In the genomic region with DNA sequence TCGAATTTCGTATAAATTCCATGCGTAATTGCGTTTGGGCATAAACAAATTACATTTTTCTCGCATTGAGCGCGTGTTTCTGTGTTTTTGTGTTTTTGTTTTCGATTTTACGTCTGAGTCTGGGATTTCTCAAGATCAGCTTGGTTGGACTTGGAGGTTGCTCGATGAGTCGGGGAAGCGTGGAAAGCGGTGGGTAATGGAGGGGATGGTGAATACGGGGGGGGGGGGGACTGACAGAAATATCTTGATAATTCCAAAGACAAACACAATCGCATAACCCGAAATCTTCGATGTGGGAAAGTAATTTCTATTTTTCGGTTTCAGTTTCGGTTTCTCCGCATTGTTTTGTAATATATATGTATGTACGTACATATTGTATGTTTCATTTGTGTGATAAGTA, we compare ENCODE assay signal across 2 fruit fly cellular contexts.
TF ChIP-seq lines count a peak whose summit lies in the region.

No protein-coding gene starts in this region.

- no peak for TF ChIP-seq CTCF in whole organism, embryonic (GFP tag; optimal IDR thresholded peaks at IDR 0.05; lab: Kevin White, UChicago)

TF ChIP-seq in whole organism, embryonic, 481 proteins besides CTCF, POLR2A, EP300 and RAD21 (continues in another document):
- TF ChIP-seq sqz (GFP tag; optimal IDR thresholded peaks at IDR 0.05; lab: Kevin White, UChicago): no peak
- no peak for TF ChIP-seq gfzf (GFP tag; optimal IDR thresholded peaks at IDR 0.05; lab: Kevin White, UChicago)
- no peak for TF ChIP-seq Mrtf (GFP tag; IDR thresholded peaks at IDR 0.05; lab: Robert Waterston, UW)
- peak; percentile 56 for TF ChIP-seq Blimp-1 (GFP tag; optimal IDR thresholded peaks at IDR 0.05; lab: Kevin White, UChicago)
- TF ChIP-seq eyg (GFP tag; optimal IDR thresholded peaks at IDR 0.05; lab: Kevin White, UChicago): no peak
- no peak for TF ChIP-seq CrebB (tag; optimal IDR thresholded peaks at IDR 0.05; lab: Kevin White, UChicago)
- no peak for TF ChIP-seq CG12769 (tag; optimal IDR thresholded peaks at IDR 0.05; lab: Kevin White, UChicago)
- no peak for TF ChIP-seq Bdp1 (GFP tag; optimal IDR thresholded peaks at IDR 0.05; lab: Kevin White, UChicago)
- TF ChIP-seq phol (tag; optimal IDR thresholded peaks at IDR 0.05; lab: Kevin White, UChicago): no peak
- TF ChIP-seq sd (tag; optimal IDR thresholded peaks at IDR 0.05; lab: Kevin White, UChicago): peak; percentile 78
- TF ChIP-seq Drgx (GFP tag; IDR thresholded peaks at IDR 0.05; lab: Robert Waterston, UW): no peak
- peak in 1 of 2 experiments; percentile 2 for TF ChIP-seq eve (GFP tag; optimal IDR thresholded peaks at IDR 0.05; lab: Kevin White, UChicago)
- no peak for TF ChIP-seq z (GFP tag; IDR thresholded peaks at IDR 0.05; lab: Robert Waterston, UW)
- TF ChIP-seq CG10431 (GFP tag; optimal IDR thresholded peaks at IDR 0.05; lab: Kevin White, UChicago): no peak
- TF ChIP-seq Ets65A (GFP tag; lab: Kevin White, UChicago): no peak
- no peak for TF ChIP-seq NC2β (GFP tag; optimal IDR thresholded peaks at IDR 0.05; lab: Kevin White, UChicago)
- no peak for TF ChIP-seq CG1647 (GFP tag; optimal IDR thresholded peaks at IDR 0.05; lab: Kevin White, UChicago)
- TF ChIP-seq CG6854 (GFP tag; optimal IDR thresholded peaks at IDR 0.05; lab: Kevin White, UChicago): no peak
- no peak for TF ChIP-seq CG15601 (tag; optimal IDR thresholded peaks at IDR 0.05; lab: Kevin White, UChicago)
- TF ChIP-seq en (GFP tag; optimal IDR thresholded peaks at IDR 0.05; lab: Kevin White, UChicago): no peak
- no peak for TF ChIP-seq CG6689 (GFP tag; IDR thresholded peaks at IDR 0.05; lab: Robert Waterston, UW)
- no peak for TF ChIP-seq CG15011 (GFP tag; optimal IDR thresholded peaks at IDR 0.05; lab: Kevin White, UChicago)
- no peak for TF ChIP-seq Chrac-16 (GFP tag; optimal IDR thresholded peaks at IDR 0.05; lab: Kevin White, UChicago)
- no peak for TF ChIP-seq Dll (GFP tag; IDR thresholded peaks at IDR 0.05; lab: Robert Waterston, UW; ENCODE audit: partially characterized antibody)
- TF ChIP-seq CG17912 (GFP tag; optimal IDR thresholded peaks at IDR 0.05; lab: Kevin White, UChicago): no peak
- TF ChIP-seq Eip74EF (GFP tag; optimal IDR thresholded peaks at IDR 0.05; lab: Kevin White, UChicago): no peak
- TF ChIP-seq Six4 (GFP tag; optimal IDR thresholded peaks at IDR 0.05; lab: Kevin White, UChicago): no peak
- no peak for TF ChIP-seq nerfin-2 (GFP tag; IDR thresholded peaks at IDR 0.05; lab: Robert Waterston, UW; ENCODE audit: partially characterized antibody)
- TF ChIP-seq CG16863 (GFP tag; optimal IDR thresholded peaks at IDR 0.05; lab: Kevin White, UChicago): no peak
- TF ChIP-seq CG13424 (tag; optimal IDR thresholded peaks at IDR 0.05; lab: Kevin White, UChicago): no peak
- no peak for TF ChIP-seq CG7271 (tag; optimal IDR thresholded peaks at IDR 0.05; lab: Kevin White, UChicago)
- TF ChIP-seq wek (GFP tag; optimal IDR thresholded peaks at IDR 0.05; lab: Kevin White, UChicago): no peak
- no peak for TF ChIP-seq twi (tag; optimal IDR thresholded peaks at IDR 0.05; lab: Kevin White, UChicago)
- no peak for TF ChIP-seq CG12744 (GFP tag; optimal IDR thresholded peaks at IDR 0.05; lab: Kevin White, UChicago)
- TF ChIP-seq croc (GFP tag; conservative IDR thresholded peaks at IDR 0.05; lab: Robert Waterston, UW): no peak
- TF ChIP-seq CG3281 (GFP tag; optimal IDR thresholded peaks at IDR 0.05; lab: Kevin White, UChicago): peak; percentile 18
- no peak for TF ChIP-seq fd102C (GFP tag; optimal IDR thresholded peaks at IDR 0.05; lab: Kevin White, UChicago)
- TF ChIP-seq CG8478 (optimal IDR thresholded peaks at IDR 0.05; lab: Kevin White, UChicago): no peak
- no peak for TF ChIP-seq Hr78 (GFP tag; optimal IDR thresholded peaks at IDR 0.05; lab: Kevin White, UChicago)
- TF ChIP-seq CG2712 (tag; optimal IDR thresholded peaks at IDR 0.05; lab: Kevin White, UChicago): no peak
- no peak for TF ChIP-seq gcm2 (GFP tag; optimal IDR thresholded peaks at IDR 0.05; lab: Kevin White, UChicago)
- no peak for TF ChIP-seq hth (optimal IDR thresholded peaks at IDR 0.05; lab: Kevin White, UChicago)
- no peak for TF ChIP-seq CG13296 (GFP tag; optimal IDR thresholded peaks at IDR 0.05; lab: Kevin White, UChicago)
- no peak for TF ChIP-seq Camta (GFP tag; optimal IDR thresholded peaks at IDR 0.05; lab: Kevin White, UChicago)
- TF ChIP-seq ftz-f1 (GFP tag; optimal IDR thresholded peaks at IDR 0.05; lab: Kevin White, UChicago): no peak
- no peak for TF ChIP-seq CG7839 (tag; optimal IDR thresholded peaks at IDR 0.05; lab: Kevin White, UChicago)

TF ChIP-seq in whole organism, wandering third instar larva, 38 proteins besides CTCF, POLR2A, EP300 and RAD21:
- TF ChIP-seq jim (GFP tag; optimal IDR thresholded peaks at IDR 0.05; lab: Kevin White, UChicago): no peak
- no peak for TF ChIP-seq CrebA (GFP tag; optimal IDR thresholded peaks at IDR 0.05; lab: Kevin White, UChicago; ENCODE audit: borderline replicate concordance)
- no peak for TF ChIP-seq Rel (GFP tag; optimal IDR thresholded peaks at IDR 0.05; lab: Kevin White, UChicago)
- peak; percentile 14 for TF ChIP-seq Rel (tag; optimal IDR thresholded peaks at IDR 0.05; lab: Kevin White, UChicago)
- no peak for TF ChIP-seq foxo (GFP tag; optimal IDR thresholded peaks at IDR 0.05; lab: Kevin White, UChicago)
